Worm (Caenorhabditis elegans): ENCODE measurements around the gene hrpa-1.

Gene hrpa-1

DNA sequence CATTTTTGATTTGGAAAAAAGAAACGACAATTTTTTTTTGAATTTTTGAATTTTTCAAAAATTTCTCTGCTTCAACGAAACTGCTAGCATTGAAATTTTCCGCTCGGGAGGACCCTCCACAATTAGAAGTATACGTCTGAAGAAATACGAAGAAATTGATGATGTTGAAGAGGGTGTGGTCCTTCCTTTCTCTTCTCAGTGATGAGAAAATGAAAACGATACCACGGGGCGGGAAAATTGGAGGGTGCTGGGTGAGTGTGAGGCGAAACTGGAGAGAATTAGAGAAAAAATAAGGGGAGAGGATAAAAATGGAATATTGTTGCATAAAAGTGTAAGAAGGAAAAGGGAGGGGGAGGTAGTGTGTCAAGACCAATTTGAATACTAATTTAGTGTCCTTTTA lies 13.4 kb upstream of the hrpa-1 start:
- TF ChIP-seq mdt-29 (GFP tag; IDR thresholded peaks at IDR 0.05) (no peak), saeg-2 (GFP tag; IDR thresholded peaks at IDR 0.05) (no peak), cey-2 (tag; optimal IDR thresholded peaks at IDR 0.05; ENCODE audit: borderline replicate concordance, insufficient read depth) (no peak), nhr-6 (tag; optimal IDR thresholded peaks at IDR 0.05) (no peak), ceh-20 (GFP tag; IDR thresholded peaks at IDR 0.05) (no peak), nhr-25 (tag; optimal IDR thresholded peaks at IDR 0.05; ENCODE audit: borderline replicate concordance, insufficient read depth) (no peak), lin-15B (tag; optimal IDR thresholded peaks at IDR 0.05) (no peak), nhr-111 (GFP tag; optimal IDR thresholded peaks at IDR 0.05) (no peak), Y5F2A.4 (GFP tag; optimal IDR thresholded peaks at IDR 0.05) (no peak), spr-3 (GFP tag; optimal IDR thresholded peaks at IDR 0.05) (no peak), lim-7 (GFP tag; IDR thresholded peaks at IDR 0.05) (no peak), hif-1 (tag; optimal IDR thresholded peaks at IDR 0.05) (no peak), lin-13 (GFP tag; optimal IDR thresholded peaks at IDR 0.05) (no peak), lin-29 (GFP tag; IDR thresholded peaks at IDR 0.05) (no peak), hlh-11 (tag; optimal IDR thresholded peaks at IDR 0.05) (no peak), tag-97 (GFP tag; IDR thresholded peaks at IDR 0.05) (no peak), ZK337.2 (GFP tag; IDR thresholded peaks at IDR 0.05) (no peak), lir-3 (tag; optimal IDR thresholded peaks at IDR 0.05) (no peak), ama-1 (optimal IDR thresholded peaks at IDR 0.05) (no peak), zfp-2 (tag; optimal IDR thresholded peaks at IDR 0.05) (no peak)

DNA sequence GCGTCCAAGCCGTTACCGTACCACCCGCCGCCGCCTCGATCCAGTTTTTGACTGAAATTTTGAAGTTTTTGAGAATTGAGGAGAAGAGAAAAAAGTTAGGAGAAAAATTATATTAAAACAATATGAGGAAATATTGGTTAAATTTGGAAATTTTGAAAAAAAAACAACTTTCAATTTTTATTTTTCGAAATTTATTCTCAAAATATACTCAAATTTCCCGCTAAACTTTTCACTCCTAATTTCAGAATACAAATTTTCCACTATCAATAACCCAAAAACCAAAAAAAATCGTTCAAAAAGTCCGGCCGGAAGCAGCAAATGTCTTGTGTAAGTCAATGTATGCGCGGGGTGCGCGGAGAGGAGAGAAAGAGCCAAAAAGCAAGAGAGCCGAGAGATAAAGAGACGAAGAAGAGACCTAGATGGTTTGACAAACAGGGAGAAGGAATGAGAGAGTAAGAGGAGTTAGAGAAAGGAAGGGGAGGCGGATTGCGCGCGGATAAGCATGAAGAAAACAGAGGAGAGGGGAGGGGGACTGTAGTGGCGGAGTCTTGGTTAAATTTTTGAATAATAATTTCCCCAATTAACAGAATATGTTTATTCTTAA lies 11.4 kb upstream of the hrpa-1 start, which contains the start of gene elks-1:
TSS of gene elks-1 (minus strand) at position 51 of the 604 bp plus-strand sequence.
- TF ChIP-seq nhr-111 (GFP tag; optimal IDR thresholded peaks at IDR 0.05) (no peak), mes-2 (tag; optimal IDR thresholded peaks at IDR 0.05; ENCODE audit: poor library complexity, severe bottlenecking) (peak; percentile 49), ztf-7 (tag; optimal IDR thresholded peaks at IDR 0.05) (no peak), Y5F2A.4 (GFP tag; optimal IDR thresholded peaks at IDR 0.05) (no peak), T20F7.1 (GFP tag; optimal IDR thresholded peaks at IDR 0.05) (no peak), nhr-237 (tag; optimal IDR thresholded peaks at IDR 0.05) (no peak), pha-4 (GFP tag; IDR thresholded peaks at IDR 0.05) (no peak), pha-4 (tag; optimal IDR thresholded peaks at IDR 0.05) (peak; percentile 2), cey-2 (tag; optimal IDR thresholded peaks at IDR 0.05; ENCODE audit: borderline replicate concordance, insufficient read depth) (no peak), lsy-2 (tag; optimal IDR thresholded peaks at IDR 0.05) (no peak), egl-27 (tag; optimal IDR thresholded peaks at IDR 0.05) (no peak), mdl-1 (tag; optimal IDR thresholded peaks at IDR 0.05) (no peak), nhr-25 (tag; optimal IDR thresholded peaks at IDR 0.05; ENCODE audit: borderline replicate concordance, insufficient read depth) (no peak), nhr-10 (tag; optimal IDR thresholded peaks at IDR 0.05) (no peak), arid-1 (GFP tag; conservative IDR thresholded peaks at IDR 0.05) (no peak), dpl-1 (GFP tag; optimal IDR thresholded peaks at IDR 0.05) (no peak), ZK546.5 (tag; optimal IDR thresholded peaks at IDR 0.05) (no peak), set-16 (GFP tag; IDR thresholded peaks at IDR 0.05) (0 out of 2 replicates have a peak, but pooled peaks have one; percentile 9), F26F4.8 (GFP tag; conservative IDR thresholded peaks at IDR 0.05) (no peak), zip-2 (tag; optimal IDR thresholded peaks at IDR 0.05) (no peak), ZK337.2 (GFP tag; IDR thresholded peaks at IDR 0.05) (no peak), F37D6.2 (tag; optimal IDR thresholded peaks at IDR 0.05) (no peak), ceh-62 (tag; optimal IDR thresholded peaks at IDR 0.05) (no peak), mep-1 (tag; optimal IDR thresholded peaks at IDR 0.05) (no peak), ceh-44 (GFP tag; IDR thresholded peaks at IDR 0.05) (no peak), lir-3 (tag; optimal IDR thresholded peaks at IDR 0.05) (no peak), spr-1 (tag; optimal IDR thresholded peaks at IDR 0.05) (no peak), mxl-3 (GFP tag; optimal IDR thresholded peaks at IDR 0.05) (no peak), Y105C5A.15 (GFP tag; IDR thresholded peaks at IDR 0.05) (no peak), madf-9 (GFP tag; conservative IDR thresholded peaks at IDR 0.05) (peak; percentile 14; the same call in 1 of the 2 replicates), ctbp-1 (GFP tag; IDR thresholded peaks at IDR 0.05) (no peak), lin-29 (GFP tag; IDR thresholded peaks at IDR 0.05) (no peak), zfp-2 (tag; optimal IDR thresholded peaks at IDR 0.05) (no peak)

Data from whole organism, L4 larva.